Worm (Caenorhabditis elegans) whole organism, mixed stage, embryonic: ENCODE results near the gene F41H10.3.

Experiments
- M03D4.4 ChIP-seq: sonication (generic microtip); optimal IDR thresholded peaks from 2 replicates; lab custom pipeline; 2017; ENCODE audit warnings: mild to moderate bottlenecking, missing genetic modification characterization, missing compliant biosample characterization
- bed-3 ChIP-seq: fragments of 200-800 bp; sonication (Bioruptor generic); optimal IDR thresholded peaks from 3 replicates; lab custom pipeline; 2018; ENCODE audit warnings: mild to moderate bottlenecking, missing genetic modification characterization, moderate library complexity, missing compliant biosample characterization
- ceh-39 ChIP-seq: fragments of 150-350 bp; optimal IDR thresholded peaks from 2 replicates; lab custom pipeline; 2014; ENCODE audit warnings: missing biosample characterization, missing genetic modification characterization
- ceh-43 ChIP-seq: fragments of 200-800 bp; sonication (Bioruptor generic); optimal IDR thresholded peaks from 2 replicates; lab custom pipeline; 2018; ENCODE audit warnings: mild to moderate bottlenecking, missing genetic modification characterization, moderate library complexity, missing compliant biosample characterization
- ceh-83 ChIP-seq: fragments of 200-800 bp; sonication (Bioruptor generic); optimal IDR thresholded peaks from 2 replicates; lab custom pipeline; 2018; ENCODE audit warnings: mild to moderate bottlenecking, missing genetic modification characterization, missing compliant biosample characterization
- ces-1 ChIP-seq: fragments of 150-350 bp; optimal IDR thresholded peaks from 2 replicates; lab custom pipeline; 2014; ENCODE audit warnings: missing biosample characterization, missing genetic modification reagents, missing genetic modification characterization
- cnd-1 ChIP-seq: fragments of 200-800 bp; sonication (Bioruptor generic); optimal IDR thresholded peaks from 2 replicates; lab custom pipeline; 2018; ENCODE audit warnings: mild to moderate bottlenecking, missing genetic modification characterization, missing compliant biosample characterization
- drap-1 ChIP-seq: fragments of 200-800 bp; sonication (Bioruptor generic); optimal IDR thresholded peaks from 3 replicates; lab custom pipeline; 2018; ENCODE audit warnings: mild to moderate bottlenecking, missing genetic modification characterization, missing compliant biosample characterization
- elt-1 ChIP-seq: sonication (generic microtip); optimal IDR thresholded peaks from 2 replicates; lab custom pipeline; 2017; ENCODE audit warnings: missing genetic modification characterization, mild to moderate bottlenecking, missing compliant biosample characterization, antibody characterized with exemption, moderate library complexity, borderline replicate concordance; ENCODE audit not compliant: insufficient read depth
- elt-3 ChIP-seq: fragments of 150-350 bp; optimal IDR thresholded peaks from 2 replicates; lab custom pipeline; 2014; ENCODE audit warnings: missing biosample characterization, missing genetic modification characterization
- ham-2 ChIP-seq: fragments of 200-800 bp; sonication (Bioruptor generic); optimal IDR thresholded peaks from 2 replicates; lab custom pipeline; 2018; ENCODE audit warnings: mild to moderate bottlenecking, missing genetic modification characterization, missing compliant biosample characterization
- hlh-1 ChIP-seq: fragments of 150-350 bp; optimal IDR thresholded peaks from 2 replicates; lab custom pipeline; 2014; ENCODE audit warnings: missing biosample characterization, missing genetic modification reagents, missing genetic modification characterization
- lin-13 ChIP-seq: fragments of 150-350 bp; optimal IDR thresholded peaks from 2 replicates; lab custom pipeline; 2014; ENCODE audit warnings: missing biosample characterization, missing genetic modification characterization
- lin-32 ChIP-seq: fragments of 200-800 bp; sonication (Bioruptor generic); optimal IDR thresholded peaks from 2 replicates; lab custom pipeline; 2018; ENCODE audit warnings: mild to moderate bottlenecking, missing genetic modification characterization, missing compliant biosample characterization
- lsy-2 ChIP-seq: fragments of 150-350 bp; optimal IDR thresholded peaks from 2 replicates; lab custom pipeline; 2014; ENCODE audit warnings: missing biosample characterization, missing genetic modification characterization
- mab-5 ChIP-seq: fragments of 150-350 bp; optimal IDR thresholded peaks from 2 replicates; lab custom pipeline; 2014; ENCODE audit warnings: missing biosample characterization, missing genetic modification characterization
- mep-1 ChIP-seq: fragments of 150-350 bp; optimal IDR thresholded peaks from 2 replicates; lab custom pipeline; 2017; ENCODE audit warnings: missing biosample characterization, missing genetic modification reagents, missing genetic modification characterization, inconsistent platforms
- mls-2 ChIP-seq: sonication (generic microtip); optimal IDR thresholded peaks from 2 replicates; lab custom pipeline; 2016; ENCODE audit warnings: mild to moderate bottlenecking, missing genetic modification characterization, moderate library complexity, missing compliant biosample characterization
- nhr-12 ChIP-seq: fragments of 150-350 bp; optimal IDR thresholded peaks from 2 replicates; lab custom pipeline; 2014; ENCODE audit warnings: missing biosample characterization, missing genetic modification characterization
- nhr-2 ChIP-seq: fragments of 150-350 bp; optimal IDR thresholded peaks from 2 replicates; lab custom pipeline; 2014; ENCODE audit warnings: missing biosample characterization, missing genetic modification characterization
- nhr-237 ChIP-seq: fragments of 150-350 bp; optimal IDR thresholded peaks from 2 replicates; lab custom pipeline; 2014; ENCODE audit warnings: missing biosample characterization, missing genetic modification characterization
- nhr-28 ChIP-seq: fragments of 150-350 bp; optimal IDR thresholded peaks from 2 replicates; lab custom pipeline; 2014; ENCODE audit warnings: missing biosample characterization, missing genetic modification characterization
- nhr-76 ChIP-seq: sonication (generic microtip); optimal IDR thresholded peaks from 2 replicates; lab custom pipeline; 2017; ENCODE audit warnings: missing biosample characterization, missing genetic modification characterization
- pha-4 ChIP-seq: fragments of 150-350 bp; optimal IDR thresholded peaks from 2 replicates; lab custom pipeline; 2018; ENCODE audit warnings: missing biosample characterization, missing genetic modification reagents, missing genetic modification characterization
- sem-2 ChIP-seq: fragments of 200-800 bp; sonication (Bioruptor generic); optimal IDR thresholded peaks from 2 replicates; lab custom pipeline; 2018; ENCODE audit warnings: mild to moderate bottlenecking, missing genetic modification characterization, missing compliant biosample characterization
- snpc-4 ChIP-seq: fragments of 150-350 bp; optimal IDR thresholded peaks from 2 replicates; lab custom pipeline; 2014; ENCODE audit warnings: missing biosample characterization, missing genetic modification characterization
- sptf-1 ChIP-seq: sonication (generic microtip); optimal IDR thresholded peaks from 2 replicates; lab custom pipeline; 2017; ENCODE audit warnings: mild to moderate bottlenecking, missing genetic modification characterization, moderate library complexity, missing compliant biosample characterization
- tbx-8 ChIP-seq: fragments of 200-800 bp; sonication (Bioruptor generic); optimal IDR thresholded peaks from 2 replicates; lab custom pipeline; 2018; ENCODE audit warnings: mild to moderate bottlenecking, missing genetic modification characterization, moderate library complexity, missing compliant biosample characterization
- unc-120 ChIP-seq: sonication (generic microtip); optimal IDR thresholded peaks from 2 replicates; lab custom pipeline; 2017; ENCODE audit warnings: missing genetic modification characterization, missing compliant biosample characterization; ENCODE audit not compliant: poor library complexity, severe bottlenecking
- unc-39 ChIP-seq: fragments of 150-350 bp; optimal IDR thresholded peaks from 2 replicates; lab custom pipeline; 2014; ENCODE audit warnings: missing biosample characterization, missing genetic modification characterization

Gene F41H10.3

DNA sequence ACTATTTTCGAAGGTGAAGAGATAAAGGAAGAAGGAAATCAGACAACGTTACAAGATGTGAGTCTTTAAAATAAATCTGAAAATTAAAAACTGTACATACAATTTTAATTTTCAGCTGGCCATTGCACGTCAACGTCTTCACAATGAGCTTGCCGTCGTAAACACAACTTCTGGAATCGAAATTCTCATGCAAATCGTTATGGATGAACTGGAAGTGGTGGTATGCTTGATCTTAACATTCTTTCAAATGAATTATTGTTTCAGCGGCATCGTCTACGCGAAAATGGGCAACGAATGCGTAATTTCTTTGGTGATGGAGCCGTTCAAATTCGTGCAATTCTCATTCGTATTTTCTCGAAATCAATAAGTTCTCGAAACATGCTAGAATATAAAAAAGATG lies 15.0 kb upstream of the F41H10.3 start:
- TF ChIP-seq nhr-237 (tag; lab: Kevin White, UChicago) (no peak), sptf-1 (tag; lab: Kevin White, UChicago) (no peak), tbx-8 (GFP tag; lab: Kevin White, UChicago) (no peak), hlh-1 (no peak), ces-1 (GFP tag; lab: Kevin White, UChicago) (no peak), nhr-2 (tag; lab: Kevin White, UChicago) (no peak), ham-2 (GFP tag; lab: Kevin White, UChicago) (no peak)

- no peak for TF ChIP-seq sem-2 (GFP tag; lab: Kevin White, UChicago)
- TF ChIP-seq sptf-1 (tag; lab: Kevin White, UChicago), result no peak
- no peak for TF ChIP-seq nhr-12
- TF ChIP-seq mab-5 (tag; lab: Kevin White, UChicago), result no peak
- no peak for TF ChIP-seq ham-2 (GFP tag; lab: Kevin White, UChicago)
- TF ChIP-seq elt-3 (tag; lab: Kevin White, UChicago), result no peak
- no peak for TF ChIP-seq nhr-76 (tag; lab: Kevin White, UChicago)
- TF ChIP-seq mls-2 (tag; lab: Kevin White, UChicago), result no peak
- no peak for TF ChIP-seq elt-1 (tag; lab: Kevin White, UChicago)
These were observed 9.1 kb upstream of the F41H10.3 start, which contains the start of gene F41H10.5 for ce11 chrIV:5360533-5360932. TSS of gene F41H10.5 (plus strand) at chrIV:5360907.

- peak; percentile 4 for TF ChIP-seq nhr-237 (tag; lab: Kevin White, UChicago)
- TF ChIP-seq bed-3 (GFP tag; lab: Kevin White, UChicago), result no peak
- TF ChIP-seq mep-1 (tag; lab: Kevin White, UChicago), result peak; percentile 29
- no peak for TF ChIP-seq unc-120
- no peak for TF ChIP-seq unc-39 (tag; lab: Kevin White, UChicago)
- TF ChIP-seq lin-13 (tag; lab: Kevin White, UChicago), result peak; percentile 70
- TF ChIP-seq lsy-2 (tag; lab: Kevin White, UChicago), result peak; percentile 61
- no peak for TF ChIP-seq elt-1 (tag; lab: Kevin White, UChicago)
- no peak for TF ChIP-seq lin-32 (GFP tag; lab: Kevin White, UChicago)
- no peak for TF ChIP-seq pha-4 (tag; lab: Kevin White, UChicago)
These were observed 5.4 kb upstream of the F41H10.3 start, which contains the start of the genes hda-6 and F41H10.4 for ce11 chrIV:5364135-5364609. TSS of gene hda-6 (minus strand) at chrIV:5364306. TSS of gene F41H10.4 (plus strand) at chrIV:5364559.

ce11 chrIV:5366567-5366966 lies 3.0 kb upstream of the F41H10.3 start, which contains the start of gene sand-1:
TSS of gene sand-1 (plus strand) at chrIV:5366867.
- no peak for TF ChIP-seq ceh-83 (GFP tag; lab: Kevin White, UChicago)
- no peak for TF ChIP-seq cnd-1
- TF ChIP-seq ham-2 (GFP tag; lab: Kevin White, UChicago), result no peak

- TF ChIP-seq nhr-76 (tag; lab: Kevin White, UChicago) (no peak), nhr-28 (tag; lab: Kevin White, UChicago) (no peak), snpc-4 (tag; lab: Kevin White, UChicago) (no peak), pha-4 (tag; lab: Kevin White, UChicago) (no peak)
- TF ChIP-seq, all 35 proteins: peak for 0
These were observed 1.7 kb upstream of the F41H10.3 start for ce11 chrIV:5367899-5368298.

- peak; percentile 43 for TF ChIP-seq ces-1 (GFP tag; lab: Kevin White, UChicago)
- TF ChIP-seq nhr-28 (tag; lab: Kevin White, UChicago), result no peak
- peak; percentile 71 for TF ChIP-seq ham-2 (GFP tag; lab: Kevin White, UChicago)
These were observed 741 bp upstream of the F41H10.3 start for ce11 chrIV:5368860-5369259.

- TF ChIP-seq ceh-83 (GFP tag; lab: Kevin White, UChicago) (no peak), sptf-1 (tag; lab: Kevin White, UChicago) (peak; percentile 71), M03D4.4 (peak; percentile 79), lsy-2 (tag; lab: Kevin White, UChicago) (peak; percentile 54), bed-3 (GFP tag; lab: Kevin White, UChicago) (no peak), ceh-39 (tag; lab: Kevin White, UChicago) (peak; percentile 6), unc-120 (peak; percentile 43), ceh-43 (peak; percentile 0), mep-1 (tag; lab: Kevin White, UChicago) (peak; percentile 68), nhr-237 (tag; lab: Kevin White, UChicago) (peak; percentile 65), ces-1 (GFP tag; lab: Kevin White, UChicago) (peak; percentile 20), drap-1 (GFP tag; lab: Kevin White, UChicago) (no peak), mab-5 (tag; lab: Kevin White, UChicago) (no peak)
These were observed 1.3 kb downstream of the F41H10.3 start for ce11 chrIV:5370914-5371313.
